Fruit fly (Drosophila melanogaster): ENCODE data around the gene CG14322.

Gene CG14322

dm6 chr3R:17617121-17617975 lies 30.1 kb upstream of the CG14322 start (continued):
- TF ChIP-seq Mes4 (GFP tag; optimal IDR thresholded peaks at IDR 0.05): no peak
- no peak for TF ChIP-seq pzg (GFP tag; optimal IDR thresholded peaks at IDR 0.05)
- no peak for TF ChIP-seq Blimp-1 (GFP tag; optimal IDR thresholded peaks at IDR 0.05)
- TF ChIP-seq sisA (GFP tag; IDR thresholded peaks at IDR 0.05): no peak
- no peak for TF ChIP-seq CG12659 (GFP tag; optimal IDR thresholded peaks at IDR 0.05)
- no peak for TF ChIP-seq h (optimal IDR thresholded peaks at IDR 0.05)
- no peak for TF ChIP-seq kni (GFP tag; optimal IDR thresholded peaks at IDR 0.05)
- TF ChIP-seq lmd (GFP tag; IDR thresholded peaks at IDR 0.05): peak; percentile 14; the same call in 1 of the 2 replicates
- no peak for TF ChIP-seq CG12236 (GFP tag; optimal IDR thresholded peaks at IDR 0.05)
- no peak for TF ChIP-seq Nf-YA (GFP tag; IDR thresholded peaks at IDR 0.05)
- no peak for TF ChIP-seq fd102C (GFP tag; optimal IDR thresholded peaks at IDR 0.05)
- no peak for TF ChIP-seq nom (GFP tag; optimal IDR thresholded peaks at IDR 0.05)
- no peak for TF ChIP-seq tap (tag; optimal IDR thresholded peaks at IDR 0.05)
- TF ChIP-seq ap (GFP tag; IDR thresholded peaks at IDR 0.05): no peak
- TF ChIP-seq HmgZ (tag; optimal IDR thresholded peaks at IDR 0.05): peak; percentile 46
- peak; percentile 48 for TF ChIP-seq Xbp1 (GFP tag; optimal IDR thresholded peaks at IDR 0.05)
- TF ChIP-seq corto (GFP tag; optimal IDR thresholded peaks at IDR 0.05): no peak
- no peak for TF ChIP-seq Sry-β (GFP tag; optimal IDR thresholded peaks at IDR 0.05)
- TF ChIP-seq psq (GFP tag; optimal IDR thresholded peaks at IDR 0.05): no peak
- peak; percentile 54; the same call in 2 of the 3 replicates for TF ChIP-seq CG34224 (GFP tag; IDR thresholded peaks at IDR 0.05; ENCODE audit: partially characterized antibody)
- no peak for TF ChIP-seq pfk (GFP tag; optimal IDR thresholded peaks at IDR 0.05)
- TF ChIP-seq CG2889 (GFP tag; IDR thresholded peaks at IDR 0.05): no peak
- peak; percentile 20 for TF ChIP-seq CG6854 (GFP tag; optimal IDR thresholded peaks at IDR 0.05)
- TF ChIP-seq Fer1 (GFP tag; optimal IDR thresholded peaks at IDR 0.05): peak; percentile 50
- TF ChIP-seq maf-S (GFP tag; optimal IDR thresholded peaks at IDR 0.05): peak; percentile 1
- TF ChIP-seq Camta (GFP tag; optimal IDR thresholded peaks at IDR 0.05): no peak
- TF ChIP-seq CG43689 (GFP tag; IDR thresholded peaks at IDR 0.05): no peak
- TF ChIP-seq Vsx1 (GFP tag; optimal IDR thresholded peaks at IDR 0.05): no peak
- no peak for TF ChIP-seq az2 (GFP tag; optimal IDR thresholded peaks at IDR 0.05)
- TF ChIP-seq CG2129 (GFP tag; IDR thresholded peaks at IDR 0.05; ENCODE audit: partially characterized antibody): no peak
- no peak for TF ChIP-seq Oaz (GFP tag; IDR thresholded peaks at IDR 0.05)
- no peak for TF ChIP-seq CG14710 (tag; optimal IDR thresholded peaks at IDR 0.05)
- peak; percentile 15 for TF ChIP-seq CG18262 (tag; optimal IDR thresholded peaks at IDR 0.05)
- TF ChIP-seq CG32767 (GFP tag; IDR thresholded peaks at IDR 0.05): no peak
- TF ChIP-seq Dip2 (GFP tag; IDR thresholded peaks at IDR 0.05): peak; percentile 96
- no peak for TF ChIP-seq sc (optimal IDR thresholded peaks at IDR 0.05)
- no peak for TF ChIP-seq sc (GFP tag; optimal IDR thresholded peaks at IDR 0.05)
- TF ChIP-seq hbn (GFP tag; IDR thresholded peaks at IDR 0.05; ENCODE audit: partially characterized antibody): no peak; the same call in none of the 2 replicates
- TF ChIP-seq chinmo (GFP tag; IDR thresholded peaks at IDR 0.05; ENCODE audit: partially characterized antibody): peak; percentile 58; the same call in 1 of the 4 replicates
- TF ChIP-seq CG14860 (GFP tag; IDR thresholded peaks at IDR 0.05; ENCODE audit: partially characterized antibody): no peak
- no peak for TF ChIP-seq CG33557 (GFP tag; optimal IDR thresholded peaks at IDR 0.05)
- TF ChIP-seq CG17359 (tag; optimal IDR thresholded peaks at IDR 0.05): peak; percentile 2
- no peak for TF ChIP-seq CG10543 (GFP tag; optimal IDR thresholded peaks at IDR 0.05)
- no peak for TF ChIP-seq CG6272 (GFP tag; IDR thresholded peaks at IDR 0.05)
- TF ChIP-seq CG1529 (GFP tag; optimal IDR thresholded peaks at IDR 0.05): no peak
- TF ChIP-seq CG18599 (GFP tag; optimal IDR thresholded peaks at IDR 0.05): no peak
- no peak for TF ChIP-seq CG10654 (GFP tag; optimal IDR thresholded peaks at IDR 0.05)
- no peak for TF ChIP-seq dan (GFP tag; IDR thresholded peaks at IDR 0.05)
- peak; percentile 32 for TF ChIP-seq bab2 (GFP tag; optimal IDR thresholded peaks at IDR 0.05)
